Worm (Caenorhabditis elegans): ENCODE measurements around the gene Y57A10B.6.

The Y57A10B.6 gene

DNA sequence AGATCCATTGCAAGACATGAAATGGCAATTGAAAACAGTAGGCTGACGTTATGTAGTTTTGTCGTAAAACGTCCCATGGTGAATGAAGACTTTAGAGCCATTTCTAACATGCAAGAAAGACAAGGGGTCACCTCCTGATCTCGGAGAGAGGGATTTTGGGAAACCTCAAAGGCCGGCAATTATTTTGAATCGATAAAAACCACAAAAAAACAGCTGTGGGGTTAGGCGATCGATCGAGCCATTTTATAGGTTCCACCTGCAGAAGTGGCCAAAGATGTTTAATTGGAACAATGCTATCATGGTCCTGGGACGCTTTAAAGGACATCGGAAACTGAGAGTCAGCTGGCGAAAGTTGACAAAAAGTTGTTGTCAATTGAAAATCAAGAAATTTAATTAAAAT, 24.9 kb downstream of the Y57A10B.6 start, which contains the start of gene Y57A10C.11:
Gene Y57A10C.11, minus strand, starts transcription at position 101 of the 400 bp plus-strand sequence.
- TF ChIP-seq ceh-43 (GFP tag; optimal IDR thresholded peaks at IDR 0.05), result no peak
- TF ChIP-seq ham-2 (GFP tag; optimal IDR thresholded peaks at IDR 0.05), result no peak
- no peak for TF ChIP-seq cnd-1 (tag; optimal IDR thresholded peaks at IDR 0.05)
- no peak for TF ChIP-seq ces-1 (GFP tag; optimal IDR thresholded peaks at IDR 0.05)
- TF ChIP-seq nhr-237 (tag; optimal IDR thresholded peaks at IDR 0.05), result no peak
- no peak for TF ChIP-seq nhr-76 (tag; optimal IDR thresholded peaks at IDR 0.05)
- TF ChIP-seq zip-8 (tag; optimal IDR thresholded peaks at IDR 0.05), result no peak
- no peak for TF ChIP-seq M03D4.4 (tag; optimal IDR thresholded peaks at IDR 0.05)
- TF ChIP-seq flh-1 (GFP tag; optimal IDR thresholded peaks at IDR 0.05), result no peak
- TF ChIP-seq unc-62 (GFP tag; optimal IDR thresholded peaks at IDR 0.05), result no peak
- no peak for TF ChIP-seq elt-3 (tag; optimal IDR thresholded peaks at IDR 0.05)
- TF ChIP-seq unc-39 (tag; optimal IDR thresholded peaks at IDR 0.05), result no peak
- no peak for TF ChIP-seq blmp-1 (tag; optimal IDR thresholded peaks at IDR 0.05)
- TF ChIP-seq nhr-2 (tag; optimal IDR thresholded peaks at IDR 0.05), result no peak
- no peak for TF ChIP-seq drap-1 (GFP tag; optimal IDR thresholded peaks at IDR 0.05)

DNA sequence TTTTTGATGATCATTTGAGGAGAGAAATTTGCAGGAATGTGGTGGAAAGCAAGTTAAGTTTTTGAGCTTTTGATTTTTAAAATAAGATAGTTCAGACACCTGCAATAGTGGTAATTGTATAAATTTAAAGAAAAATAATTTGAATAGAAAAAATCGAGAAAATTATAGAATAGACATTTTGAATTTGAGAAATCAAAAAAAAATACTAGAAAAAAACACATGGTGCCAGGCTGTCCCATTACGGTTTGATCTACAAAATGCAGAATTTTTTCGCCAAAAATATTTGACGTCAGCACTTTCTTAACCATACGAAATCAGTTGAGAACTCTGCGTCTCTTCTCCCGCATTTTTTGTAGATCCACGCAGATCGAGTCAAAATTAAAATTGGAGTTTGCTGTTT, 27.6 kb downstream of the Y57A10B.6 start, which contains the start of gene sre-27:
Gene sre-27, minus strand, starts transcription at position 101 of the 400 bp plus-strand sequence.
- TF ChIP-seq pha-4 (tag; optimal IDR thresholded peaks at IDR 0.05) (no peak), unc-39 (tag; optimal IDR thresholded peaks at IDR 0.05) (no peak), zip-8 (tag; optimal IDR thresholded peaks at IDR 0.05) (no peak), tbx-8 (GFP tag; optimal IDR thresholded peaks at IDR 0.05) (no peak), nhr-2 (tag; optimal IDR thresholded peaks at IDR 0.05) (no peak), lsy-2 (tag; optimal IDR thresholded peaks at IDR 0.05) (no peak), nhr-76 (tag; optimal IDR thresholded peaks at IDR 0.05) (no peak), mep-1 (tag; optimal IDR thresholded peaks at IDR 0.05) (no peak), elt-1 (tag; optimal IDR thresholded peaks at IDR 0.05; ENCODE audit: borderline replicate concordance, insufficient read depth) (no peak), mab-5 (tag; optimal IDR thresholded peaks at IDR 0.05) (no peak), flh-1 (GFP tag; optimal IDR thresholded peaks at IDR 0.05) (no peak), nhr-237 (tag; optimal IDR thresholded peaks at IDR 0.05) (no peak), hlh-1 (tag; optimal IDR thresholded peaks at IDR 0.05) (no peak), ces-1 (GFP tag; optimal IDR thresholded peaks at IDR 0.05) (no peak), ceh-39 (tag; optimal IDR thresholded peaks at IDR 0.05) (no peak), bed-3 (GFP tag; optimal IDR thresholded peaks at IDR 0.05) (no peak), nhr-12 (tag; optimal IDR thresholded peaks at IDR 0.05) (no peak), sem-2 (GFP tag; optimal IDR thresholded peaks at IDR 0.05) (no peak), sptf-1 (tag; optimal IDR thresholded peaks at IDR 0.05) (no peak), nhr-28 (tag; optimal IDR thresholded peaks at IDR 0.05) (no peak)

DNA sequence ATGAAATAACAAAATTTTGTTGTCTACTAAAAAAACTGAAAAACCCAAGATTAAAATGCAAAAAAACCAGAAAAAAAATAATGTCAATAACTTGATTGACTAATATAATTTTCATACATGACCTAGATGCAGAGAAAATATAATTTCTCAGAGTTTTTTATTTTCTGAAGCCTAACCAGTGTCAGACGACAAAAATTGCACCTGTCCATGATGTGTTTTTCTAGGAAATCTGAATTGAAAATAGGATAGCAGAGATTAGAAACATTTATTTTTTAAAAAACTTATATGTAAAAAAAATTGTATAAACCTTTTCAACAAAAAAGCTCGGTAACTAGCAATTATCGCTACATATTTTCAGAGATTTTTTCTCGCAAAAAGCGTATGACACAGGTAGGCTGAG, 28.1 kb downstream of the Y57A10B.6 start:
- TF ChIP-seq nhr-237 (tag; optimal IDR thresholded peaks at IDR 0.05) (no peak), unc-120 (tag; optimal IDR thresholded peaks at IDR 0.05; ENCODE audit: poor library complexity, severe bottlenecking) (no peak), nhr-12 (tag; optimal IDR thresholded peaks at IDR 0.05) (no peak), unc-39 (tag; optimal IDR thresholded peaks at IDR 0.05) (no peak), sptf-1 (tag; optimal IDR thresholded peaks at IDR 0.05) (no peak), elt-3 (tag; optimal IDR thresholded peaks at IDR 0.05) (no peak), mep-1 (tag; optimal IDR thresholded peaks at IDR 0.05) (no peak), zip-8 (tag; optimal IDR thresholded peaks at IDR 0.05) (no peak), nhr-28 (tag; optimal IDR thresholded peaks at IDR 0.05) (no peak), lin-13 (tag; optimal IDR thresholded peaks at IDR 0.05) (no peak), pha-4 (tag; optimal IDR thresholded peaks at IDR 0.05) (no peak), mab-5 (tag; optimal IDR thresholded peaks at IDR 0.05) (no peak), cnd-1 (tag; optimal IDR thresholded peaks at IDR 0.05) (no peak), hlh-1 (tag; optimal IDR thresholded peaks at IDR 0.05) (no peak), mls-2 (tag; optimal IDR thresholded peaks at IDR 0.05) (no peak), ces-1 (GFP tag; optimal IDR thresholded peaks at IDR 0.05) (no peak), flh-1 (GFP tag; optimal IDR thresholded peaks at IDR 0.05) (no peak), nhr-2 (tag; optimal IDR thresholded peaks at IDR 0.05) (no peak), M03D4.4 (tag; optimal IDR thresholded peaks at IDR 0.05) (no peak), ceh-39 (tag; optimal IDR thresholded peaks at IDR 0.05) (no peak)

DNA sequence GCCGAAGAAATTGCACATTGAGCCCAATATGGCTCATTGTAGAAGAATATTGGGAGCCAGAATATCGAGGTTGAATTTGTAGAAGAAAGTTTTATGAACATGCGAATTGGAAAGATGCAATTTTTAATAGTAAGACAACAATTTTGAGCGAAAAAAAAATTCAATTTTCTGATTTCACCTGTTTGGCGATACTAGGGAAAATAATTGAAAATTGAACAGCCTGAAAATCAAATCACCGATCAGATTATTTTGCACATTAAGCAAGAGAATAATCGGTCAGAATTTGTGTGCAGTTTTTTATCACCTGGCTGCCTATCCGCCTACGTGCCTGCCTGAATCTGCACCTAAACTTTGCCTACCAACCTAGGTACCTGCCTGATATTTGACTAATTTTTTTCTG, 30.6 kb downstream of the Y57A10B.6 start, which contains the start of gene sre-26:
Gene sre-26, minus strand, starts transcription at position 101 of the 400 bp plus-strand sequence.
- TF ChIP-seq lin-32 (GFP tag; optimal IDR thresholded peaks at IDR 0.05) (no peak), snpc-4 (tag; optimal IDR thresholded peaks at IDR 0.05) (no peak)

Measured in whole organism, mixed stage, embryonic.